Fruit fly (Drosophila melanogaster) whole organism, embryonic: ENCODE measurements around the gene Rpp14a.

Source experiments
- Abd-B ChIP-seq: fragments of 200-800 bp; sonication (Bioruptor generic); optimal IDR thresholded peaks from 2 replicates; lab custom pipeline; 2018; ENCODE audit warnings: missing biosample characterization, mild to moderate bottlenecking, missing genetic modification characterization, moderate library complexity
- Blimp-1 ChIP-seq: fragments of 200-800 bp; sonication (Bioruptor generic); optimal IDR thresholded peaks from 3 replicates; lab custom pipeline; 2018; ENCODE audit warnings: missing biosample characterization, missing genetic modification characterization, mild to moderate bottlenecking, moderate library complexity, missing genetic modification reagents
- CG10147 ChIP-seq: fragments of 200-800 bp; sonication (Bioruptor generic); optimal IDR thresholded peaks from 2 replicates; lab custom pipeline; 2019; ENCODE audit warnings: missing biosample characterization, mild to moderate bottlenecking, missing genetic modification characterization, moderate library complexity
- CG10979 ChIP-seq: fragments of 200-800 bp; sonication (Bioruptor generic); optimal IDR thresholded peaks from 2 replicates; lab custom pipeline; 2018; ENCODE audit warnings: missing biosample characterization, mild to moderate bottlenecking, missing genetic modification characterization, moderate library complexity
- CG11504 ChIP-seq: fragments of 200-800 bp; sonication (Bioruptor generic); optimal IDR thresholded peaks from 3 replicates; lab custom pipeline; 2019; ENCODE audit warnings: missing biosample characterization, mild to moderate bottlenecking, missing genetic modification characterization, moderate library complexity
- CG11696 ChIP-seq: fragments of 200-800 bp; sonication (Bioruptor generic); IDR thresholded peaks from 2 replicates; pipeline ENCODE4 v1.3.6; 2022; ENCODE audit warnings: missing biosample characterization, missing genetic modification characterization
- CG13424 ChIP-seq: fragments of 200-800 bp; sonication (Bioruptor generic); optimal IDR thresholded peaks from 2 replicates; lab custom pipeline; 2019; ENCODE audit warnings: missing biosample characterization, mild to moderate bottlenecking, missing genetic modification characterization, moderate library complexity
- CG14441 ChIP-seq: fragments of 200-800 bp; sonication (Bioruptor generic); IDR thresholded peaks from 2 replicates; pipeline ENCODE4 v1.3.6; 2022; ENCODE audit warnings: missing biosample characterization, missing genetic modification characterization
- CG1602 ChIP-seq: fragments of 200-800 bp; sonication (Bioruptor generic); optimal IDR thresholded peaks from 3 replicates; lab custom pipeline; 2016; ENCODE audit warnings: missing biosample characterization, missing genetic modification characterization
- CG1603 ChIP-seq: fragments of 200-800 bp; sonication (Bioruptor generic); optimal IDR thresholded peaks from 2 replicates; lab custom pipeline; 2019; ENCODE audit warnings: missing biosample characterization, mild to moderate bottlenecking, missing genetic modification characterization, moderate library complexity
- CG18619 ChIP-seq: fragments of 200-800 bp; sonication (Bioruptor generic); optimal IDR thresholded peaks from 3 replicates; lab custom pipeline; 2017; ENCODE audit warnings: missing biosample characterization, mild to moderate bottlenecking, missing genetic modification characterization
- CG18764 ChIP-seq: fragments of 200-800 bp; sonication (Bioruptor generic); optimal IDR thresholded peaks from 3 replicates; lab custom pipeline; 2016; ENCODE audit warnings: missing biosample characterization, missing genetic modification characterization
- CG2120 ChIP-seq: fragments of 200-800 bp; sonication (Bioruptor generic); optimal IDR thresholded peaks from 3 replicates; lab custom pipeline; 2016; ENCODE audit warnings: missing biosample characterization, missing genetic modification characterization
- CG2712 ChIP-seq: fragments of 200-800 bp; optimal IDR thresholded peaks from 3 replicates; lab custom pipeline; 2019; ENCODE audit warnings: missing biosample characterization, mild to moderate bottlenecking, missing genetic modification characterization, moderate library complexity
- CG3847 ChIP-seq: fragments of 200-800 bp; sonication (Bioruptor generic); IDR thresholded peaks from 2 replicates; pipeline ENCODE4 v1.3.6; 2022; ENCODE audit warnings: missing biosample characterization, missing genetic modification characterization
- CG43689 ChIP-seq: fragments of 200-800 bp; sonication (Bioruptor generic); IDR thresholded peaks from 2 replicates; pipeline ENCODE4 v1.3.6; 2022; ENCODE audit warnings: missing biosample characterization, missing genetic modification characterization
- CG6791 ChIP-seq: fragments of 200-800 bp; sonication (Bioruptor generic); IDR thresholded peaks from 3 replicates; pipeline ENCODE4 v1.3.6; 2022; ENCODE audit warnings: missing biosample characterization, missing genetic modification characterization; ENCODE audit not compliant: partially characterized antibody
- CTCF ChIP-seq: fragments of 200-800 bp; sonication (Bioruptor generic); optimal IDR thresholded peaks from 2 replicates; lab custom pipeline; 2017; ENCODE audit warnings: missing biosample characterization, mild to moderate bottlenecking, missing genetic modification characterization, moderate library complexity
- Dll ChIP-seq: fragments of 200-800 bp; sonication (Bioruptor generic); IDR thresholded peaks from 4 replicates; pipeline ENCODE4 v1.3.6; 2022; ENCODE audit warnings: missing biosample characterization, missing genetic modification characterization; ENCODE audit not compliant: partially characterized antibody
- HLH4C ChIP-seq: fragments of 200-800 bp; sonication (Bioruptor generic); IDR thresholded peaks from 3 replicates; pipeline ENCODE4 v1.3.6; 2022; ENCODE audit warnings: missing biosample characterization, missing genetic modification characterization; ENCODE audit not compliant: partially characterized antibody
- Hmr ChIP-seq: fragments of 200-800 bp; sonication (Bioruptor generic); optimal IDR thresholded peaks from 3 replicates; lab custom pipeline; 2017; ENCODE audit warnings: mild to moderate bottlenecking, missing biosample characterization, missing genetic modification reagents, missing genetic modification characterization
- Oli ChIP-seq: fragments of 200-800 bp; sonication (Bioruptor generic); optimal IDR thresholded peaks from 2 replicates; lab custom pipeline; 2018; ENCODE audit warnings: missing biosample characterization, mild to moderate bottlenecking, missing genetic modification characterization, moderate library complexity
- Pdp1 ChIP-seq, 2 experiments: fragments of 200-800 bp; sonication (Bioruptor generic); optimal IDR thresholded peaks; 3 replicates each; lab custom pipeline; 2016; ENCODE audit warnings: missing biosample characterization in 2 of 2, missing genetic modification characterization in 2 of 2, mild to moderate bottlenecking in 1 of 2, moderate library complexity in 1 of 2
- Ptx1 ChIP-seq: fragments of 200-800 bp; sonication (Bioruptor generic); IDR thresholded peaks from 2 replicates; pipeline ENCODE4 v1.3.6; 2022; ENCODE audit warnings: missing biosample characterization, missing genetic modification characterization
- Rfx ChIP-seq: fragments of 200-800 bp; sonication (Bioruptor generic); IDR thresholded peaks from 2 replicates; pipeline ENCODE4 v1.3.6; 2022; ENCODE audit warnings: missing biosample characterization, missing genetic modification characterization
- Trl ChIP-seq, 3 experiments: fragments of >200 bp in 2 of 3; fragments of 200-800 bp in 1 of 3; sonication (Bioruptor generic) in 1 of 3; optimal IDR thresholded peaks; 2 replicates in 1 of 3; 3 replicates in 2 of 3; lab custom pipeline; 2016 to 2017; ENCODE audit warnings: missing biosample characterization in 1 of 3, missing genetic modification characterization in 1 of 3
- ab ChIP-seq: fragments of 200-800 bp; sonication (Bioruptor generic); optimal IDR thresholded peaks from 2 replicates; lab custom pipeline; 2016; ENCODE audit warnings: missing biosample characterization, missing genetic modification characterization
- abd-A ChIP-seq: fragments of 200-800 bp; sonication (Bioruptor generic); optimal IDR thresholded peaks from 3 replicates; lab custom pipeline; 2019; ENCODE audit warnings: missing biosample characterization, mild to moderate bottlenecking, missing genetic modification characterization, moderate library complexity
- az2 ChIP-seq: fragments of 200-800 bp; sonication (Bioruptor generic); optimal IDR thresholded peaks from 3 replicates; lab custom pipeline; 2016; ENCODE audit warnings: missing biosample characterization, missing genetic modification characterization
- cato ChIP-seq: fragments of 200-800 bp; sonication (Bioruptor generic); optimal IDR thresholded peaks from 2 replicates; lab custom pipeline; 2016; ENCODE audit warnings: missing biosample characterization, missing genetic modification characterization, borderline replicate concordance
- ci ChIP-seq: fragments of 200-800 bp; sonication (Bioruptor generic); IDR thresholded peaks from 3 replicates; pipeline ENCODE4 v1.3.6; 2022; ENCODE audit warnings: missing biosample characterization, missing genetic modification characterization
- dimm ChIP-seq: fragments of 200-800 bp; sonication (Bioruptor generic); IDR thresholded peaks from 2 replicates; pipeline ENCODE4 v1.3.6; 2022; ENCODE audit warnings: missing biosample characterization, missing genetic modification characterization
- esg ChIP-seq: fragments of 200-800 bp; sonication (Bioruptor generic); conservative IDR thresholded peaks from 2 replicates; pipeline ENCODE4 v1.3.6; 2022; ENCODE audit warnings: missing biosample characterization, missing genetic modification characterization
- ewg ChIP-seq: fragments of 200-800 bp; sonication (Bioruptor generic); optimal IDR thresholded peaks from 3 replicates; lab custom pipeline; 2017; ENCODE audit warnings: mild to moderate bottlenecking, missing biosample characterization, missing genetic modification reagents, missing genetic modification characterization
- gem ChIP-seq: fragments of 200-800 bp; sonication (Bioruptor generic); optimal IDR thresholded peaks from 2 replicates; lab custom pipeline; 2019; ENCODE audit warnings: missing biosample characterization, mild to moderate bottlenecking, missing genetic modification characterization, moderate library complexity
- lov ChIP-seq, 2 experiments: fragments of 200-800 bp in 1 of 2; fragments of >200 bp in 1 of 2; sonication (Bioruptor generic) in 1 of 2; IDR thresholded peaks in 1 of 2; optimal IDR thresholded peaks in 1 of 2; 2 replicates in 1 of 2; 3 replicates in 1 of 2; pipeline versions ENCODE4 v1.3.6 to Lab custom; 2017 to 2022; ENCODE audit warnings: missing biosample characterization in 1 of 2, missing genetic modification characterization in 1 of 2
- nerfin-2 ChIP-seq: fragments of 200-800 bp; sonication (Bioruptor generic); IDR thresholded peaks from 2 replicates; pipeline ENCODE4 v1.3.6; 2022; ENCODE audit warnings: missing biosample characterization, missing genetic modification characterization; ENCODE audit not compliant: partially characterized antibody
- nom ChIP-seq: fragments of 200-800 bp; sonication (Bioruptor generic); optimal IDR thresholded peaks from 2 replicates; lab custom pipeline; 2017; ENCODE audit warnings: missing biosample characterization, missing genetic modification characterization, mild to moderate bottlenecking, moderate library complexity, missing genetic modification reagents
- pfk ChIP-seq: fragments of 200-800 bp; sonication (Bioruptor generic); optimal IDR thresholded peaks from 2 replicates; lab custom pipeline; 2018; ENCODE audit warnings: missing biosample characterization, mild to moderate bottlenecking, missing genetic modification characterization, moderate library complexity
- sd ChIP-seq: fragments of 200-800 bp; sonication (Bioruptor generic); optimal IDR thresholded peaks from 3 replicates; lab custom pipeline; 2018; ENCODE audit warnings: missing biosample characterization, mild to moderate bottlenecking, missing genetic modification characterization, moderate library complexity
- sens ChIP-seq: fragments of 200-800 bp; sonication (Bioruptor generic); peaks from one replicate; lab custom pipeline; 2016; ENCODE audit warnings: missing biosample characterization, missing genetic modification characterization
- slbo ChIP-seq: fragments of 200-800 bp; sonication (Bioruptor generic); IDR thresholded peaks from 2 replicates; pipeline ENCODE4 v1.3.6; 2022; ENCODE audit warnings: missing biosample characterization, missing genetic modification characterization
- z ChIP-seq: fragments of 200-800 bp; sonication (Bioruptor generic); IDR thresholded peaks from 3 replicates; pipeline ENCODE4 v1.3.6; 2022; ENCODE audit warnings: missing biosample characterization, missing genetic modification characterization
- zen2 ChIP-seq: fragments of 200-800 bp; sonication (Bioruptor generic); IDR thresholded peaks from 3 replicates; pipeline ENCODE4 v1.3.6; 2022; ENCODE audit warnings: missing biosample characterization, missing genetic modification characterization; ENCODE audit not compliant: partially characterized antibody

Rpp14a gene

dm6 chr3R:30083215-30083614 is 26.6 kb downstream of the Rpp14a start (continued):
- TF ChIP-seq esg (GFP tag; lab: Robert Waterston, UW), result no peak
- peak; percentile 0 for TF ChIP-seq CG10979 (tag; lab: Kevin White, UChicago)
- TF ChIP-seq CG1603 (tag; lab: Kevin White, UChicago), result peak; percentile 16
- no peak for TF ChIP-seq pfk (GFP tag; lab: Kevin White, UChicago)
- peak; percentile 40 for TF ChIP-seq Oli
- peak; percentile 41; the same call in 1 of the 3 replicates for TF ChIP-seq ci (GFP tag; lab: Robert Waterston, UW)
- TF ChIP-seq Abd-B (GFP tag; lab: Kevin White, UChicago), result peak; percentile 26
- TF ChIP-seq CG14441 (GFP tag; lab: Robert Waterston, UW), result peak; percentile 33
- no peak for TF ChIP-seq zen2 (GFP tag; lab: Robert Waterston, UW)
- TF ChIP-seq dimm (GFP tag; lab: Robert Waterston, UW), result no peak
- peak; percentile 83 for TF ChIP-seq sens (GFP tag; lab: Kevin White, UChicago)
- peak; percentile 38; the same call in 1 of the 2 replicates for TF ChIP-seq slbo (GFP tag; lab: Robert Waterston, UW)
- TF ChIP-seq az2 (GFP tag; lab: Kevin White, UChicago), result peak; percentile 5
- no peak for TF ChIP-seq CG10147
- TF ChIP-seq CG13424 (tag; lab: Kevin White, UChicago), result peak; percentile 12

- TF ChIP-seq CG18764 (GFP tag; lab: Kevin White, UChicago) (no peak), Dll (GFP tag; lab: Robert Waterston, UW) (no peak), gem (tag; lab: Kevin White, UChicago) (peak; percentile 4), sens (GFP tag; lab: Kevin White, UChicago) (no peak), CG1602 (GFP tag; lab: Kevin White, UChicago) (no peak), Hmr (no peak), CG3847 (GFP tag; lab: Robert Waterston, UW) (no peak), CG11696 (GFP tag; lab: Robert Waterston, UW) (no peak), nerfin-2 (GFP tag; lab: Robert Waterston, UW) (no peak), CG11504 (tag; lab: Kevin White, UChicago) (peak; percentile 9)
These were observed 27.5 kb downstream of the Rpp14a start for dm6 chr3R:30084137-30084536.

dm6 chr3R:30090261-30091006 is 33.8 kb downstream of the Rpp14a start:
- TF ChIP-seq sd (tag; lab: Kevin White, UChicago), result peak; percentile 53
- TF ChIP-seq Trl (optimal IDR thresholded peaks at IDR 0.05; lab: Kevin White, UChicago), result peak; percentile 65 to 83
- no peak for TF ChIP-seq Trl (GFP tag; optimal IDR thresholded peaks at IDR 0.05; lab: Kevin White, UChicago)
- no peak for TF ChIP-seq cato (GFP tag; lab: Kevin White, UChicago)
- TF ChIP-seq CG6791, result 0 out of 3 replicates have a peak, but pooled peaks have one; percentile 40
- TF ChIP-seq CG18619 (GFP tag; lab: Kevin White, UChicago), result no peak
- peak in 1 of 2 experiments; percentile 90 for TF ChIP-seq Pdp1 (GFP tag; optimal IDR thresholded peaks at IDR 0.05; lab: Kevin White, UChicago)
- TF ChIP-seq CG43689 (GFP tag; lab: Robert Waterston, UW), result no peak
- TF ChIP-seq nom, result peak; percentile 32
- TF ChIP-seq ewg (GFP tag; lab: Kevin White, UChicago), result peak; percentile 46
- TF ChIP-seq CTCF (GFP tag; lab: Kevin White, UChicago), result peak; percentile 70
- no peak for TF ChIP-seq CG2120
- TF ChIP-seq CG14441 (GFP tag; lab: Robert Waterston, UW), result no peak
- TF ChIP-seq lov (optimal IDR thresholded peaks at IDR 0.05; lab: Kevin White, UChicago), result no peak
- TF ChIP-seq lov (GFP tag; IDR thresholded peaks at IDR 0.05; lab: Robert Waterston, UW), result no peak
- no peak for TF ChIP-seq CG2712
- TF ChIP-seq abd-A (tag; lab: Kevin White, UChicago), result peak; percentile 8
- no peak for TF ChIP-seq Ptx1 (GFP tag; lab: Robert Waterston, UW)
- peak; percentile 94 for TF ChIP-seq Blimp-1
- TF ChIP-seq z (GFP tag; lab: Robert Waterston, UW), result peak; percentile 90
- no peak for TF ChIP-seq ab
- peak; percentile 27; the same call in 1 of the 3 replicates for TF ChIP-seq HLH4C
- 0 out of 2 replicates have a peak, but pooled peaks have one; percentile 19 for TF ChIP-seq Rfx (GFP tag; lab: Robert Waterston, UW)
